Worm (Caenorhabditis elegans): Measurements from ENCODE around the gene ZC266.1.

ZC266.1 gene

DNA sequence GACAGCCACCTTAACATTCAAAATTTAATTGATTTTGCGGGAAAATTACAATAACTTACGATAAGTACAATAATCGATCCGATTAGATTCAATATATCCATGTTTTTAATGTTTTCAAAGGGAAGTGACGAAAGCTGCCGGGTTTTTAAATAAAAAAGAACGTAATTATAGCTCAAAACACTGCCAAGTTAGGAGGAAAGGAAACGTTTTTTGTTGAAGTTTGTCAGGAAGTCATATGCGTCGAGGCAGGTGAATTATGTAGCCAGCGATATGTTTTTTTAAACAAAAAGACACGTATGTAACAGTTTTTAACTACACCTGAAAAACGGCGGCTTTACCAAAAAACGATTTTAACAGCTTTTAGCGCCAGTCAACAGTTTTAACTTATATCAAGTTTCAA, 34.4 kb downstream of the ZC266.1 start, which contains the start of gene srx-73:
srx-73 (minus strand) TSS at position 101 of the 400 bp plus-strand sequence.
- no peak for TF ChIP-seq flt-1 (GFP tag; IDR thresholded peaks at IDR 0.05)
- no peak for TF ChIP-seq B0310.2 (tag; optimal IDR thresholded peaks at IDR 0.05)
- no peak for TF ChIP-seq ets-7 (tag; optimal IDR thresholded peaks at IDR 0.05)
- no peak for TF ChIP-seq aly-1 (tag; optimal IDR thresholded peaks at IDR 0.05)
- no peak for TF ChIP-seq tra-4 (tag; optimal IDR thresholded peaks at IDR 0.05)
- no peak for TF ChIP-seq tbx-37 (GFP tag; conservative IDR thresholded peaks at IDR 0.05)
- no peak for TF ChIP-seq hnd-1 (tag; optimal IDR thresholded peaks at IDR 0.05)
- TF ChIP-seq F13C5.2 (tag; optimal IDR thresholded peaks at IDR 0.05), result no peak

DNA sequence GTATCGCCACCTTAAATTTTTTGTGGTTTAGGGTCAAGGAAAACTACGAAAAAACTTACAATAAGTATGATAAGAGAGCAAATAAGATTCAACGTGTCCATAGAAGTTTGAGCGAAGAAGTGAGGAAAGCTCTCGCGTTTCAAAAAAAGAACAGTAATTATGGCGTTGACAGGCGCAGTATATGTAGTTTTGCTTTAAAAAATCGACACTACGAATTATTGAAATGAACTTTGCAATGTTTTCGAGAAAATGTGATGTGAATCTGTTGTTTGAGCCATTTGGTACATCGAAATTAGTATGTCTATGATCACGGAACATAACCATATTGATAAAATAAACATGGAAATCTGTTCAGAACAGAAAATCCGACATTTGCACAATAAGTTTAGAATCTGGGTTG, 37.7 kb downstream of the ZC266.1 start, which contains the start of gene srx-74:
srx-74 (minus strand) TSS at position 101 of the 400 bp plus-strand sequence.
- no peak for TF ChIP-seq flt-1 (GFP tag; IDR thresholded peaks at IDR 0.05)
- TF ChIP-seq tbx-11 (GFP tag; IDR thresholded peaks at IDR 0.05), result no peak
- no peak for TF ChIP-seq pes-1 (GFP tag; IDR thresholded peaks at IDR 0.05)

DNA sequence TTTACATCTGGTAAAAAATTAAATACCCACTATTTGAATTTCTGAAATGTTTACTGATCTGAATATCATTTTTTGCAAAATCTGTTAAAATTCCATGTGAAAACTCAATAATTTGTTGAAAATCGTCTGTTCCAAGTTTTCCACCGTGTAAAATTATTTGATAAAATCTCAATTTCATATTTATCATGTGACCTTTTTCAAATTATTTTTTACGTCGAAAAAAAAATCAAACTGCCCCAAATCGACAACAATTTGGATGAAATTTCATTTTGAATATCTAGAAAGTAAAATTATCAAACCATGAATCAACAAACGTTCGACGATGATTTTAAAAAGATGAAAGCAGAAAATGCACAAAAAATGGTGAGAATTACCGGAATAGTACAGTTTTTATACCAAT, 44.9 kb downstream of the ZC266.1 start, which contains the start of gene F41F3.9:
F41F3.9 (plus strand) TSS at position 301 of the 400 bp plus-strand sequence.
- TF ChIP-seq aly-1 (tag; optimal IDR thresholded peaks at IDR 0.05) (no peak), tbx-37 (GFP tag; conservative IDR thresholded peaks at IDR 0.05) (no peak), hnd-1 (tag; optimal IDR thresholded peaks at IDR 0.05) (no peak), ceh-36 (tag; optimal IDR thresholded peaks at IDR 0.05) (no peak), ceh-13 (GFP tag; optimal IDR thresholded peaks at IDR 0.05) (no peak), ama-1 (optimal IDR thresholded peaks at IDR 0.05) (no peak), ets-7 (tag; optimal IDR thresholded peaks at IDR 0.05) (no peak), pes-1 (GFP tag; IDR thresholded peaks at IDR 0.05) (no peak), F13C5.2 (tag; optimal IDR thresholded peaks at IDR 0.05) (no peak), hmbx-1 (tag; optimal IDR thresholded peaks at IDR 0.05) (no peak), tra-4 (tag; optimal IDR thresholded peaks at IDR 0.05) (no peak), scrt-1 (GFP tag; IDR thresholded peaks at IDR 0.05) (no peak), B0310.2 (tag; optimal IDR thresholded peaks at IDR 0.05) (no peak), tbx-11 (GFP tag; IDR thresholded peaks at IDR 0.05) (no peak)

DNA sequence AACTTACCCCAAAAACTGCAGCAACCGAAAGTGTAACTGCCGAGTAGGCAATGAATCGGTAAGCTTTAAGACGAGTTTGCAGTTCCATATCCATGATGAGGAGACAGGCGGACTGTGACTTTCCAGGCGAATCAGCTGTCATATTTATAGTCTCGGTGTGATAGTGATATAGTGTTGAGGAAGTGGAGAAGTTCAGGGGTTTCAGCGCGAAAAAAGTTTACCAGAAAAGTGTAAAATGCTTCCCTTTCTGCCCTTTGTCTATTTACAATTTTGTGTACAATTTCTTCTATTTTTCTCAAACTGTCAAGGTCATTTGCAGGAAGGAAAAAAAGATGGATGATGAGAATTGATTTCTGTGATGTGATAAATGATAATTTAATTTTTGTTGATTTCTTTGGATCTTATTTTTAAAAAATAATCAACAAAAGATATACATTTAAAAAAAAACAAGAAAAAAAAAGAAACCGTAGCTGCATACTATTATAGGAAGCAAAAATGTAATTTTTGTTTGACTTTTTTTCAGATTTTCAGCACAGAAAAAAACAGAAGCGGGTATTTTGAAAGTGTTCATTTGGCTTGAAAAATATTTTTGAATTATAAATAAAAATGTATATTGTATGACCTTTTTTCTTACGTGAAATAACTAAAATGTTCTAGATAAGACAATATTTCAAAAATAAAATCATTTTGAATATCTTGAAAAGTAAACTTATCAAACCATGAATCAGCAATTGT, 46.1 kb downstream of the ZC266.1 start, which contains the start of the genes col-139 and F41F3.1:
col-139 (minus strand) TSS at position 101 of the 735 bp plus-strand sequence.
F41F3.1 (plus strand) TSS at position 685 of the 735 bp plus-strand sequence.
- TF ChIP-seq ceh-36 (tag; optimal IDR thresholded peaks at IDR 0.05), result no peak
- no peak for TF ChIP-seq hmbx-1 (tag; optimal IDR thresholded peaks at IDR 0.05)
- TF ChIP-seq ceh-13 (GFP tag; optimal IDR thresholded peaks at IDR 0.05), result no peak
- no peak for TF ChIP-seq flt-1 (GFP tag; IDR thresholded peaks at IDR 0.05)
- no peak for TF ChIP-seq pes-1 (GFP tag; IDR thresholded peaks at IDR 0.05)

DNA sequence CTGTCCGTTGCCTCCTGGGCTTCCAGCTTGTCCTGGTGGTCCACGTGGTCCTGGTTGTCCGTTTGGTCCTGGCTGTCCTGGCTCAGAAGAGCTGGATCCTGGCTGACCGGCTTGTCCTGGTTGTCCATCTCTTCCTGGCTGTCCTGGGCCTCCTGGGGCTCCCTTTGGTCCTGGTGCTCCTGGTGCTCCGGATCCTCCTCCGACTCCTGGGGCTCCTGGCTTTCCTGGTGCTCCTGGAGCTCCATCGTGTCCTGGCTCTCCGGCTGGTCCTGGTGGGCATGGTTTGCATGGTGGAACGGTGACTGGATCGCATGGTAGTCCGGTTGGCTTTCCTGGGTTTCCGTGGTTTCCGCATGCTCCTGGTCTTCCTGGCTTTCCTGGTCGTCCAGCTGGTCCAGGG, 47.0 kb downstream of the ZC266.1 start:
- TF ChIP-seq hmbx-1 (tag; optimal IDR thresholded peaks at IDR 0.05) (no peak), sea-1 (GFP tag; conservative IDR thresholded peaks at IDR 0.05) (no peak), ceh-36 (tag; optimal IDR thresholded peaks at IDR 0.05) (no peak)

DNA sequence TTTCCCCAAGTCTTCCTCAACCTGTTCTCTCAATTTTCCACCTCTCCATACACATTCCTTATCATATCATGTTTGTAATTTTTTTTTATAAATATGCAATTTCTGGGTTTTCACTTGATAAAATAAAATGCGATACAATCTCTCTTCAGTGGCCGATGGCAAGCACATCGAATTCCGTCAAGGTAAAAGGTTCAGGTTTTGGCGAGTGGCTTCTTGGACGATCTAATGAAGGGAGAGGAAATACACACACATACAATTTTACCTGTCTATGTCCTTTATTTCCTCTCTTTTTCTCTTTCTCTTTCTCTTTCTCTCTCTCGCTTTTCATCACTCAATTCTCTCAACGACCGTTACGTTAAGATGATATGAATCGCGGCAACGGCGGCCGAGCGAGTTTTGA, 48.6 kb downstream of the ZC266.1 start:
- no peak for TF ChIP-seq ama-1 (optimal IDR thresholded peaks at IDR 0.05)
- no peak for TF ChIP-seq B0310.2 (tag; optimal IDR thresholded peaks at IDR 0.05)
- TF ChIP-seq tbx-11 (GFP tag; IDR thresholded peaks at IDR 0.05), result no peak
- TF ChIP-seq ceh-13 (GFP tag; optimal IDR thresholded peaks at IDR 0.05), result no peak
- no peak for TF ChIP-seq hmbx-1 (tag; optimal IDR thresholded peaks at IDR 0.05)
- TF ChIP-seq F13C5.2 (tag; optimal IDR thresholded peaks at IDR 0.05), result no peak
- TF ChIP-seq tra-4 (tag; optimal IDR thresholded peaks at IDR 0.05), result no peak
- no peak for TF ChIP-seq aly-1 (tag; optimal IDR thresholded peaks at IDR 0.05)
- TF ChIP-seq hmg-4 (GFP tag; optimal IDR thresholded peaks at IDR 0.05), result no peak
- no peak for TF ChIP-seq ceh-36 (tag; optimal IDR thresholded peaks at IDR 0.05)
- no peak for TF ChIP-seq hnd-1 (tag; optimal IDR thresholded peaks at IDR 0.05)
- TF ChIP-seq ets-7 (tag; optimal IDR thresholded peaks at IDR 0.05), result no peak
- TF ChIP-seq sea-1 (GFP tag; conservative IDR thresholded peaks at IDR 0.05), result no peak
- TF ChIP-seq pes-1 (GFP tag; IDR thresholded peaks at IDR 0.05), result no peak
- no peak for TF ChIP-seq flt-1 (GFP tag; IDR thresholded peaks at IDR 0.05)
- no peak for TF ChIP-seq scrt-1 (GFP tag; IDR thresholded peaks at IDR 0.05)

DNA sequence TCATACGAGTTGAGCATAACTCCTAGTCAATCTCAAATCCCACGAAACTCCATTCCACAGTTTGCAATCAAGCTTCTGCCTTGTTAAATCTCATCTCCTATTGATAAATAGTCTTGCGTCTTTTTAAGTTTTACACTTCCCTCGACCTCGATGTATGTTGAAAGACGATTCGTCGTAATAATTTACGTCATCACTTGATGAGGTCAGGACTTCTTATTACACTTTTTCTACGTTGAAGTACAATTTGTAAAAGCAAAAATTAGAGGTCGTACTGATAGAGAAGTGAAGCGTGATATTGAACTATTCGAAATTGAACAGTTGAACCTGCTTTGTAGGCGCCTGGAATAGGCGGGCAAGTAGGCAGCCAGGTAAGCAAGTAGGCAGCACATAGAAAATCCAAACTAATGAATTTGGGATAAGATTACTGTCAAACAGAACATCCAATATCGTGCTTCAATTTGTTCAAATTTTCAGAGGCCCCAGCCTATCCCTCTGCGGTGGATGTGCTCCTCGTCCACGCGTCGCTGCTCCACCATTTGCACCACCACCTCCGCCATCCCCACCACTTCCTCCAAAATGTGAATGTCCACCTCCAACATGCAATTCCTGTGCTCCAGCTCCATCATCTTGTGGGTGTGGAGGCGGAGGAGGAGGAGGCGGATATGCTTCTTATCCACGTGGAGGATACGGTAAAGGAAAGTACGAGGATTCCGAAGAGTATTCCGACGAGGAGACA, 50.3 kb downstream of the ZC266.1 start:
- TF ChIP-seq ama-1 (optimal IDR thresholded peaks at IDR 0.05), result no peak
- no peak for TF ChIP-seq scrt-1 (GFP tag; IDR thresholded peaks at IDR 0.05)
- no peak for TF ChIP-seq ceh-13 (GFP tag; optimal IDR thresholded peaks at IDR 0.05)

DNA sequence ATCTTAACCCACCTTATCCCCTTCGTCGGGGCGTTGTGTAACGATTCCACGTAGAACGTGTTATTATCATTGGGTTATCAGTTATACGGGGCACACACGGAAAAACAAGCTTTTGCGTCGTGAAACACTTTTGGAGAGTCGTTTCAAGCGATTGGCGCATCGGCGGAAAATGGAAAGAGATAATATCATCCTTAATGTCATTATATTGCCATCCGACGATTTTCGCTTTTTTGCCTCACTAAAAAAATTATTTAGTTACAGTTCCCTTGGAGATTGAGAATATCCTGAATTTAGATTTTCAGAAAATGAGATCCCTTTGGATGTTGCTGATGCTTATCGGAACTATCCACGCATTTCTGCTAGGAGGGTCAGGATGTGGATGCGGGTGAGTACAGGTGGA, 51.6 kb downstream of the ZC266.1 start, which contains the start of gene F41F3.8:
F41F3.8 (plus strand) TSS at position 301 of the 400 bp plus-strand sequence.
- TF ChIP-seq ceh-13 (GFP tag; optimal IDR thresholded peaks at IDR 0.05) (no peak), tbx-11 (GFP tag; IDR thresholded peaks at IDR 0.05) (no peak), pes-1 (GFP tag; IDR thresholded peaks at IDR 0.05) (no peak), B0310.2 (tag; optimal IDR thresholded peaks at IDR 0.05) (no peak), ama-1 (optimal IDR thresholded peaks at IDR 0.05) (no peak), hmg-4 (GFP tag; optimal IDR thresholded peaks at IDR 0.05) (no peak), sea-1 (GFP tag; conservative IDR thresholded peaks at IDR 0.05) (no peak), F13C5.2 (tag; optimal IDR thresholded peaks at IDR 0.05) (no peak), ceh-36 (tag; optimal IDR thresholded peaks at IDR 0.05) (no peak), flt-1 (GFP tag; IDR thresholded peaks at IDR 0.05) (no peak), aly-1 (tag; optimal IDR thresholded peaks at IDR 0.05) (no peak), hmbx-1 (tag; optimal IDR thresholded peaks at IDR 0.05) (no peak), tbx-37 (GFP tag; conservative IDR thresholded peaks at IDR 0.05) (no peak), ets-7 (tag; optimal IDR thresholded peaks at IDR 0.05) (no peak), hnd-1 (tag; optimal IDR thresholded peaks at IDR 0.05) (no peak), tra-4 (tag; optimal IDR thresholded peaks at IDR 0.05) (no peak), scrt-1 (GFP tag; IDR thresholded peaks at IDR 0.05) (no peak)
